Worm (Caenorhabditis elegans) whole organism, late embryonic: ENCODE results near the gene srx-134.

Source experiments
- C08G9.2 ChIP-seq: sonication (generic microtip); optimal IDR thresholded peaks from 2 replicates; lab custom pipeline; 2016; ENCODE audit warnings: mild to moderate bottlenecking, missing genetic modification characterization, moderate library complexity, missing compliant biosample characterization
- K09A11.1 ChIP-seq: sonication (generic microtip); optimal IDR thresholded peaks from 2 replicates; lab custom pipeline; 2017; ENCODE audit warnings: antibody characterized with exemption, mild to moderate bottlenecking, missing genetic modification characterization, missing compliant biosample characterization; ENCODE audit not compliant: insufficient read depth
- T23F11.4 ChIP-seq: fragments of 200-800 bp; sonication (Bioruptor generic); optimal IDR thresholded peaks from 2 replicates; lab custom pipeline; 2018; ENCODE audit warnings: mild to moderate bottlenecking, missing genetic modification characterization, missing compliant biosample characterization
- Y22D7AL.16 ChIP-seq: sonication (generic microtip); optimal IDR thresholded peaks from 2 replicates; lab custom pipeline; 2016; ENCODE audit warnings: missing genetic modification characterization, missing compliant biosample characterization
- ahr-1 ChIP-seq: sonication (generic microtip); optimal IDR thresholded peaks from 2 replicates; lab custom pipeline; 2016; ENCODE audit warnings: missing genetic modification characterization, missing compliant biosample characterization
- ceh-14 ChIP-seq: sonication (generic microtip); optimal IDR thresholded peaks from 2 replicates; lab custom pipeline; 2016; ENCODE audit warnings: missing genotype, missing genetic modification characterization, missing compliant biosample characterization
- ceh-2 ChIP-seq: sonication (generic microtip); optimal IDR thresholded peaks from 2 replicates; lab custom pipeline; 2016; ENCODE audit warnings: missing genotype, missing genetic modification characterization, missing compliant biosample characterization
- ceh-22 ChIP-seq: sonication (generic microtip); optimal IDR thresholded peaks from 2 replicates; lab custom pipeline; 2017; ENCODE audit warnings: missing biosample characterization, missing genetic modification characterization
- ceh-34 ChIP-seq: sonication (generic microtip); optimal IDR thresholded peaks from 2 replicates; lab custom pipeline; 2016; ENCODE audit warnings: mild to moderate bottlenecking, missing genetic modification characterization, missing compliant biosample characterization
- ceh-48 ChIP-seq: sonication (generic microtip); optimal IDR thresholded peaks from 2 replicates; lab custom pipeline; 2016; ENCODE audit warnings: missing genetic modification characterization, inconsistent platforms, missing compliant biosample characterization
- ceh-6 ChIP-seq: fragments of 200-800 bp; sonication (Bioruptor generic); optimal IDR thresholded peaks from 2 replicates; lab custom pipeline; 2018; ENCODE audit warnings: mild to moderate bottlenecking, missing genetic modification characterization, missing compliant biosample characterization
- che-1 ChIP-seq: sonication (generic microtip); optimal IDR thresholded peaks from 2 replicates; lab custom pipeline; 2016; ENCODE audit warnings: mild to moderate bottlenecking, missing genetic modification characterization, missing compliant biosample characterization
- dve-1 ChIP-seq: sonication (generic microtip); optimal IDR thresholded peaks from 2 replicates; lab custom pipeline; 2017; ENCODE audit warnings: antibody characterized with exemption, mild to moderate bottlenecking, missing genetic modification characterization, missing compliant biosample characterization
- elt-2 ChIP-seq: sonication (generic microtip); optimal IDR thresholded peaks from 2 replicates; lab custom pipeline; 2016; ENCODE audit warnings: missing genetic modification reagents, missing genetic modification characterization, missing compliant biosample characterization
- elt-4 ChIP-seq: sonication (generic microtip); optimal IDR thresholded peaks from 2 replicates; lab custom pipeline; 2016; ENCODE audit warnings: missing genetic modification characterization, missing compliant biosample characterization
- gmeb-2 ChIP-seq: sonication (generic microtip); optimal IDR thresholded peaks from 2 replicates; lab custom pipeline; 2016; ENCODE audit warnings: missing genetic modification characterization, inconsistent platforms, missing compliant biosample characterization
- hlh-30 ChIP-seq: sonication (generic microtip); optimal IDR thresholded peaks from 2 replicates; lab custom pipeline; 2017; ENCODE audit warnings: antibody characterized with exemption, missing genetic modification characterization, missing compliant biosample characterization; ENCODE audit not compliant: insufficient read depth
- hlh-6 ChIP-seq: sonication (generic microtip); optimal IDR thresholded peaks from 2 replicates; lab custom pipeline; 2016; ENCODE audit warnings: missing genotype, missing genetic modification characterization, missing compliant biosample characterization
- nhr-232 ChIP-seq: sonication (generic microtip); optimal IDR thresholded peaks from 2 replicates; lab custom pipeline; 2016; ENCODE audit warnings: missing genetic modification characterization, missing compliant biosample characterization
- odd-2 ChIP-seq: sonication (generic microtip); optimal IDR thresholded peaks from 2 replicates; lab custom pipeline; 2017; ENCODE audit warnings: antibody characterized with exemption, mild to moderate bottlenecking, missing genetic modification characterization, missing compliant biosample characterization
- pax-1 ChIP-seq: fragments of 150-350 bp; optimal IDR thresholded peaks from 2 replicates; lab custom pipeline; 2014; ENCODE audit warnings: missing biosample characterization, missing genetic modification characterization
- pha-2 ChIP-seq: sonication (generic microtip); optimal IDR thresholded peaks from 2 replicates; lab custom pipeline; 2017; ENCODE audit warnings: mild to moderate bottlenecking, missing genetic modification characterization, missing compliant biosample characterization
- pros-1 ChIP-seq: fragments of 150-350 bp; optimal IDR thresholded peaks from 2 replicates; lab custom pipeline; 2014; ENCODE audit warnings: missing biosample characterization, missing genetic modification reagents, missing genetic modification characterization
- ref-2 ChIP-seq: sonication (generic microtip); optimal IDR thresholded peaks from 2 replicates; lab custom pipeline; 2016; ENCODE audit warnings: missing genetic modification characterization, missing compliant biosample characterization
- tbx-2 ChIP-seq: sonication (generic microtip); optimal IDR thresholded peaks from 2 replicates; lab custom pipeline; 2016; ENCODE audit warnings: missing genetic modification characterization, missing compliant biosample characterization
- tbx-7 ChIP-seq: sonication (generic microtip); optimal IDR thresholded peaks from 2 replicates; lab custom pipeline; 2016; ENCODE audit warnings: missing genotype, missing genetic modification characterization, missing compliant biosample characterization
- unc-3 ChIP-seq, 2 experiments: fragments of 200-800 bp in 1 of 2; sonication (Bioruptor generic) in 1 of 2; sonication (generic microtip) in 1 of 2; conservative IDR thresholded peaks in 1 of 2; optimal IDR thresholded peaks in 1 of 2; 2 replicates each; pipeline versions ENCODE4 v1.3.6 to Lab custom; 2016 to 2022; ENCODE audit warnings: missing compliant biosample characterization in 2 of 2, missing genetic modification characterization in 2 of 2, missing genetic modification reagents in 1 of 2
- unc-55 ChIP-seq: sonication (generic microtip); optimal IDR thresholded peaks from 2 replicates; lab custom pipeline; 2017; ENCODE audit warnings: missing biosample characterization, missing genetic modification reagents, missing genetic modification characterization
- unc-86 ChIP-seq: sonication (generic microtip); optimal IDR thresholded peaks from 2 replicates; lab custom pipeline; 2016; ENCODE audit warnings: missing genetic modification characterization, missing compliant biosample characterization
- zip-5 ChIP-seq: sonication (generic microtip); optimal IDR thresholded peaks from 2 replicates; lab custom pipeline; 2016; ENCODE audit warnings: missing genetic modification characterization, missing compliant biosample characterization
- ztf-16 ChIP-seq: sonication (generic microtip); optimal IDR thresholded peaks from 2 replicates; lab custom pipeline; 2017; ENCODE audit warnings: missing genetic modification characterization, missing compliant biosample characterization

Gene srx-134

DNA sequence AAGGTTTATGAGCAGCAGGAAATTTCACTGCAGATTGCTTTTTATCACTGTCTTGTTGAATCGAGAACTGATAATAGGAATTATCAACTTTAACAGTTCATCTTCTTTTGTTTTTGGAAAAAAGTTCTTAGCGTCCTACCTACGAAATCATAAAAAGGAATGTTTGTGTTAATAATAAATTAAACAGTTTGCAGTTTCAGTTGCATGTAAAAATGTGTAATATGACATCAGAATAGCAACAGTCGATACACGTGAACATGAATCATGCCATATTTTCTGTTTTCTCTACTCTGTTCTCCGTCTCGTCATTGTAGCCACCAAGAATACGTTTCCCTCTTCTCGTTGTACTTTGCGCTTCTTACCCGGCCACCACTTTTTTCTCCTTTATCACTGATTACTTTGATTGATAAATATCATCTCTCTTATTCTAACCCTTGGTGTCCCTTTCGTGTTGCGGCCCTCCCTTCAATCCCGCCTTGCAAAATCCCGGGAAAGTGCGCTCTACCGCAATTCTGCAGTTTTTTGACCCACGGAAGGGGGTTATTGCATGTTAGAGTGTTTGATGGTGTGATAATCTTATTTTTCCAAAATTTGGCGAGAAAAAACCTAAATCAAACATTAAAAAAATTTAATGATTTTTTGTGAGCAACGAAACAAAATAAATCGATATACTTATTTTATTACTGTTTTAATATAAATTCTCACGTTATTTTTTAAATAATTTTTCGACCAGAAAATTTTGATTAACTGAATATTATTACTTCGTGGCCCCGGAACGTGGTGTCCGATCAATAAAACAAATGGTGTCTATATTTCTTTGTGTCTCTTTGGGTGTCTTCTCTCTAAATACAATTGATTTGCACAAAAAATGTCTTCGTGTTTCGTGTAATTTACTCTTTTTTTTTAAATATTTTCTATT, 36.4 kb upstream of the srx-134 start, which contains the start of gene sptl-3:
Gene sptl-3, plus strand, starts transcription at position 869 of the 919 bp plus-strand sequence.
- no peak for TF ChIP-seq hlh-30
- TF ChIP-seq ceh-2 (tag; lab: Kevin White, UChicago) = no peak
- peak; percentile 46 for TF ChIP-seq elt-2 (tag; lab: Kevin White, UChicago)
- TF ChIP-seq ceh-6 (GFP tag; lab: Kevin White, UChicago) = no peak
- no peak for TF ChIP-seq K09A11.1 (tag; lab: Kevin White, UChicago)
- peak; percentile 31 for TF ChIP-seq tbx-2 (tag; lab: Kevin White, UChicago)
- no peak for TF ChIP-seq pax-1
- TF ChIP-seq, all 69 proteins: peak for 2

- TF ChIP-seq odd-2 (tag; lab: Kevin White, UChicago) (no peak), ceh-48 (tag; lab: Kevin White, UChicago) (no peak), nhr-232 (no peak), Y22D7AL.16 (tag; lab: Kevin White, UChicago) (no peak)
Observed at ce11 chrV:13891489-13891888, 35.2 kb upstream of the srx-134 start.

DNA sequence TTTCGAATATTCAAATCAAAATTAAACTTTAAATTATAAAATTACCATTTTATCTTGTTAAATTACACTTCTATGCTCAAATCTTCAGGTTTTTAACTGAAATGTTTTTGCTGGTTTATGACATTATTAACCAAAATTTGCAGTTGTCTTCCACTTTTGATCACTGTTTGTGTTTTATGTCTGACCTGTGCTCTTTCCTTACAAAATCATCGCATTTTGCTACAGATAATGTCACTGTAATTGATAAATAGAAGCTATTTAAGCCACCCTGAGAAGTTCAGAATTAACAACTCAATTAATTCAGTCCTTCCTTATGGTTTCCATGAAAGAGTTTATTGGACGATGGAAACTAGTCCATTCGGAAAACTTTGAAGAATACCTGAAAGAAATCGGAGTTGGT, 34.2 kb upstream of the srx-134 start, which contains the start of gene lbp-8:
Gene lbp-8, plus strand, starts transcription at position 301 of the 400 bp plus-strand sequence.
- TF ChIP-seq unc-3 (GFP tag; conservative IDR thresholded peaks at IDR 0.05; lab: Robert Waterston, UW) (no peak), unc-3 (tag; optimal IDR thresholded peaks at IDR 0.05; lab: Kevin White, UChicago) (no peak), ref-2 (no peak), ahr-1 (tag; lab: Kevin White, UChicago) (no peak), C08G9.2 (no peak), pha-2 (no peak), hlh-6 (no peak), che-1 (tag; lab: Kevin White, UChicago) (no peak), odd-2 (tag; lab: Kevin White, UChicago) (no peak), gmeb-2 (tag; lab: Kevin White, UChicago) (no peak), dve-1 (tag; lab: Kevin White, UChicago) (no peak), unc-86 (tag; lab: Kevin White, UChicago) (no peak), ceh-14 (tag; lab: Kevin White, UChicago) (no peak)
- TF ChIP-seq, all 69 proteins: peak for 0

ce11 chrV:13889516-13889915, 33.2 kb upstream of the srx-134 start, which contains the start of gene spp-12:
Gene spp-12 (plus strand): TSS chrV:13889816.
- TF ChIP-seq ceh-22 (tag; lab: Kevin White, UChicago) = no peak
- TF ChIP-seq ceh-34 (tag; lab: Kevin White, UChicago) = no peak
- TF ChIP-seq unc-86 (tag; lab: Kevin White, UChicago) = no peak
- no peak for TF ChIP-seq T23F11.4 (GFP tag; lab: Kevin White, UChicago)
- no peak for TF ChIP-seq pros-1 (tag; lab: Kevin White, UChicago)
- TF ChIP-seq hlh-30 = no peak
- TF ChIP-seq K09A11.1 (tag; lab: Kevin White, UChicago) = no peak
- TF ChIP-seq zip-5 = no peak
- no peak for TF ChIP-seq tbx-7 (tag; lab: Kevin White, UChicago)
- TF ChIP-seq elt-2 (tag; lab: Kevin White, UChicago) = no peak

DNA sequence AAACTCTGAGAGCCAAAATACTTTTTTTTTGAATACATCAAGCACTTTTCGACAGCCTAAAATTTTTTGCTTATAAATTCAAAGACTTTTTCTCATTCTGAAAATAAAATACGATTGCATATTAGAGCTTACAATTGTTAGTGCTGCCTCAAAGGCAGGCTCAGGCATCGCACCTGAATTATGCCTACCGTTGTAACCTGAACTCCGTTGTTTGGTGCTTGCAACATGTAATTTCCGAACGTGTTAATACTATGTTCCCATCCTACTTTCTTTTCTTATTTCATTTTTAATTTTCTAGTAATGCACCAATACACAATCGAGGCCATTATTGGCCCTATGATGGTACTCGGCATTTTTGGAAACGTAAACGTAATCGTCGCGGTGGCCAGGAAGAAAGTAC, 31.1 kb upstream of the srx-134 start, which contains the start of gene srsx-19:
Gene srsx-19, plus strand, starts transcription at position 301 of the 400 bp plus-strand sequence.
- TF ChIP-seq unc-55 (GFP tag; lab: Kevin White, UChicago) (no peak), dve-1 (tag; lab: Kevin White, UChicago) (no peak), elt-4 (no peak), elt-2 (tag; lab: Kevin White, UChicago) (no peak), tbx-2 (tag; lab: Kevin White, UChicago) (no peak), ztf-16 (no peak)
- TF ChIP-seq, all 69 proteins: peak for 0
